Worm (Caenorhabditis elegans): ENCODE data around the gene C01G6.9.

DNA sequence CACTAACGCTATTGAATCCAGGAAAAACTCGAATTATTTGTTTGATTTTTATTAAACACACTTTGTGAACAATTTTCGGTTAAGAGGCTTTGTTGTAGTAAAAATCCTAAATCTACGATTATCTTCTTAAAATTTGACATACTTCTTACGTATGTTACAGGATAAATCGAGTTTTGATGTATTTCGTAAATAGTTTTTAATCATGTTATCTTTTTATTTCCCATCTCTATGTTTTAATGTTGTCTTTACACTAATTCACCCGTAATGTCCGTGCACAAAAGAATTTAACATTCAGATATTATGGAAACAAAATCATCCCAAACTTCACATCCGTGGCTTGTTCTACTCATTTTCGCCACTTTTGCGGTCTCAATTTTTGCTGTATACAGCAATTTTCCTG, 28.0 kb upstream of the C01G6.9 start, which contains the start of gene egli-1:
- no peak for TF ChIP-seq hlh-30 (tag; optimal IDR thresholded peaks at IDR 0.05; ENCODE audit: insufficient read depth)
- no peak for TF ChIP-seq attf-4 (tag; optimal IDR thresholded peaks at IDR 0.05)
